Worm (Caenorhabditis elegans) whole organism, early embryonic: ENCODE data around the gene T04A8.18.

ENCODE experiments used
- aly-1 ChIP-seq: sonication (generic microtip); optimal IDR thresholded peaks from 2 replicates; lab custom pipeline; 2016; ENCODE audit warnings: missing genetic modification characterization, missing compliant biosample characterization
- ama-1 ChIP-seq: fragments of 150-350 bp; optimal IDR thresholded peaks from 2 replicates; lab custom pipeline; 2014
- ceh-13 ChIP-seq: fragments of 200-800 bp; sonication (Bioruptor generic); optimal IDR thresholded peaks from 2 replicates; lab custom pipeline; 2018; ENCODE audit warnings: mild to moderate bottlenecking, missing genetic modification characterization, missing compliant biosample characterization
- ceh-36 ChIP-seq: sonication (generic microtip); optimal IDR thresholded peaks from 2 replicates; lab custom pipeline; 2016; ENCODE audit warnings: missing genetic modification characterization, inconsistent platforms, missing compliant biosample characterization
- flt-1 ChIP-seq: fragments of 200-800 bp; sonication (Bioruptor generic); IDR thresholded peaks from 2 replicates; pipeline ENCODE4 v1.3.6; 2022; ENCODE audit warnings: missing genetic modification characterization, missing compliant biosample characterization
- hmbx-1 ChIP-seq: sonication (generic microtip); optimal IDR thresholded peaks from 2 replicates; lab custom pipeline; 2016; ENCODE audit warnings: mild to moderate bottlenecking, missing genetic modification characterization, missing compliant biosample characterization
- hmg-4 ChIP-seq: fragments of 200-800 bp; sonication (Bioruptor generic); optimal IDR thresholded peaks from 2 replicates; lab custom pipeline; 2018; ENCODE audit warnings: mild to moderate bottlenecking, missing genetic modification characterization, missing compliant biosample characterization
- tra-4 ChIP-seq: sonication (generic microtip); optimal IDR thresholded peaks from 2 replicates; lab custom pipeline; 2017; ENCODE audit warnings: missing genetic modification characterization, missing compliant biosample characterization

- TF ChIP-seq aly-1 (no peak), ceh-36 (tag; lab: Kevin White, UChicago) (no peak), ceh-13 (no peak), ama-1 (lab: Kevin White, UChicago) (no peak), tra-4 (tag; lab: Kevin White, UChicago) (no peak), hmbx-1 (tag; lab: Kevin White, UChicago) (no peak), hmg-4 (no peak), flt-1 (no peak)
Observed at ce11 chrIII:4754001-4754561, 45.1 kb downstream of the T04A8.18 start, which contains the start of the genes rps-0 and rbg-3.
